Worm (Caenorhabditis elegans): ENCODE results near the gene hrpu-1.
A peak's percentile ranks its signal among the peaks of the same experiment; 100 is the strongest.

The hrpu-1 gene

ce11 chrIV:15039477-15039876 is at the start of gene hrpu-1:
TSS of gene hrpu-1 (plus strand) at chrIV:15039616.
- TF ChIP-seq dve-1 (tag; optimal IDR thresholded peaks at IDR 0.05; ENCODE audit: insufficient read depth) (peak; percentile 91), unc-130 (GFP tag; optimal IDR thresholded peaks at IDR 0.05) (peak; percentile 43), jun-1 (tag; optimal IDR thresholded peaks at IDR 0.05) (peak; percentile 50), nhr-237 (tag; optimal IDR thresholded peaks at IDR 0.05) (peak; percentile 31), hif-1 (tag; optimal IDR thresholded peaks at IDR 0.05) (peak in 1 of 2 experiments; percentile 52), Y48G9A.11 (GFP tag; IDR thresholded peaks at IDR 0.05) (peak; percentile 71), ceh-44 (GFP tag; IDR thresholded peaks at IDR 0.05) (no peak), snpc-1.2 (GFP tag; IDR thresholded peaks at IDR 0.05) (peak; percentile 95), lin-38 (GFP tag; IDR thresholded peaks at IDR 0.05) (peak; percentile 85), hmg-1.1 (GFP tag; IDR thresholded peaks at IDR 0.05) (peak; percentile 77), lin-1 (GFP tag; IDR thresholded peaks at IDR 0.05) (no peak), ceh-20 (GFP tag; IDR thresholded peaks at IDR 0.05) (0 out of 2 replicates have a peak, but pooled peaks have one; percentile 51), fkh-10 (GFP tag; optimal IDR thresholded peaks at IDR 0.05) (peak; percentile 63), egl-43 (GFP tag; IDR thresholded peaks at IDR 0.05) (no peak), lin-13 (GFP tag; optimal IDR thresholded peaks at IDR 0.05) (peak; percentile 48), dmd-9 (GFP tag; IDR thresholded peaks at IDR 0.05) (0 out of 2 replicates have a peak, but pooled peaks have one; percentile 44), nhr-28 (tag; optimal IDR thresholded peaks at IDR 0.05) (peak; percentile 55), zfp-2 (tag; optimal IDR thresholded peaks at IDR 0.05) (no peak), nhr-102 (tag; optimal IDR thresholded peaks at IDR 0.05) (peak; percentile 75), dpl-1 (GFP tag; optimal IDR thresholded peaks at IDR 0.05) (peak; percentile 95), F10B5.3 (tag; optimal IDR thresholded peaks at IDR 0.05) (no peak), mxl-3 (GFP tag; optimal IDR thresholded peaks at IDR 0.05) (no peak), dmd-6 (GFP tag; IDR thresholded peaks at IDR 0.05) (peak; percentile 62), vab-7 (GFP tag; IDR thresholded peaks at IDR 0.05) (peak; percentile 38; the same call in 1 of the 2 replicates), hlh-30 (tag; optimal IDR thresholded peaks at IDR 0.05; ENCODE audit: insufficient read depth) (peak; percentile 88), nhr-77 (tag; optimal IDR thresholded peaks at IDR 0.05) (peak; percentile 37), arid-1 (GFP tag; conservative IDR thresholded peaks at IDR 0.05) (peak; percentile 53; the same call in 1 of the 2 replicates), ztf-7 (tag; optimal IDR thresholded peaks at IDR 0.05) (peak; percentile 90), unc-39 (tag; optimal IDR thresholded peaks at IDR 0.05) (no peak), ama-1 (optimal IDR thresholded peaks at IDR 0.05) (peak; percentile 67), mep-1 (tag; optimal IDR thresholded peaks at IDR 0.05) (peak; percentile 80), madf-9 (GFP tag; conservative IDR thresholded peaks at IDR 0.05) (0 out of 2 replicates have a peak, but pooled peaks have one; percentile 20), lir-3 (tag; optimal IDR thresholded peaks at IDR 0.05) (no peak), lsy-2 (tag; optimal IDR thresholded peaks at IDR 0.05) (peak; percentile 38 to 89), F49E8.2 (tag; optimal IDR thresholded peaks at IDR 0.05; ENCODE audit: borderline replicate concordance) (peak; percentile 81), T26A8.4 (GFP tag; IDR thresholded peaks at IDR 0.05) (peak; percentile 76), lin-39 (tag; optimal IDR thresholded peaks at IDR 0.05) (no peak), lim-7 (GFP tag; IDR thresholded peaks at IDR 0.05) (no peak), nhr-11 (tag; optimal IDR thresholded peaks at IDR 0.05) (peak; percentile 57), F37D6.2 (tag; optimal IDR thresholded peaks at IDR 0.05) (peak; percentile 55), zip-2 (tag; optimal IDR thresholded peaks at IDR 0.05) (no peak), mes-2 (tag; optimal IDR thresholded peaks at IDR 0.05; ENCODE audit: poor library complexity, severe bottlenecking) (peak; percentile 86), ctbp-1 (GFP tag; IDR thresholded peaks at IDR 0.05) (0 out of 2 replicates have a peak, but pooled peaks have one; percentile 40), Y5F2A.4 (GFP tag; optimal IDR thresholded peaks at IDR 0.05) (no peak), pha-4 (GFP tag; IDR thresholded peaks at IDR 0.05) (peak; percentile 60; the same call in 1 of the 2 replicates), pha-4 (tag; optimal IDR thresholded peaks at IDR 0.05) (peak; percentile 90), daf-16 (GFP tag; optimal IDR thresholded peaks at IDR 0.05) (peak in 1 of 2 experiments; percentile 13), daf-16 (tag; optimal IDR thresholded peaks at IDR 0.05) (peak; percentile 34), rbr-2 (tag; optimal IDR thresholded peaks at IDR 0.05) (peak; percentile 77), zfp-3 (GFP tag; conservative IDR thresholded peaks at IDR 0.05) (peak; percentile 75; the same call in 1 of the 2 replicates), D1046.2 (GFP tag; IDR thresholded peaks at IDR 0.05) (no peak)
